Fruit fly (Drosophila melanogaster): Measurements from ENCODE around the gene MnM.

MnM gene

dm6 chr3L:3127544-3127943 is 50.8 kb downstream of the MnM start, which contains the start of gene promL (continued):
- TF ChIP-seq BEAF-32 (GFP tag; optimal IDR thresholded peaks at IDR 0.05) (peak; percentile 47), pros (GFP tag; optimal IDR thresholded peaks at IDR 0.05) (no peak), fru (optimal IDR thresholded peaks at IDR 0.05) (no peak), CG18599 (GFP tag; optimal IDR thresholded peaks at IDR 0.05) (peak; percentile 71), odd (GFP tag; optimal IDR thresholded peaks at IDR 0.05) (peak; percentile 19), CG17361 (GFP tag; IDR thresholded peaks at IDR 0.05) (peak; percentile 60; the same call in 1 of the 3 replicates), Oli (tag; optimal IDR thresholded peaks at IDR 0.05) (peak; percentile 15), Taf1 (GFP tag; IDR thresholded peaks at IDR 0.05) (no peak), CG3065 (GFP tag; optimal IDR thresholded peaks at IDR 0.05) (no peak), CG34376 (GFP tag; optimal IDR thresholded peaks at IDR 0.05) (peak; percentile 75), CG33213 (GFP tag; optimal IDR thresholded peaks at IDR 0.05) (peak; percentile 85), Tbp (GFP tag; optimal IDR thresholded peaks at IDR 0.05) (no peak), CG12219 (GFP tag; optimal IDR thresholded peaks at IDR 0.05) (peak; percentile 39), CG7928 (GFP tag; optimal IDR thresholded peaks at IDR 0.05) (peak; percentile 95), CG10543 (GFP tag; optimal IDR thresholded peaks at IDR 0.05) (peak; percentile 76), CG4707 (GFP tag; optimal IDR thresholded peaks at IDR 0.05) (peak; percentile 46), CG14014 (GFP tag; IDR thresholded peaks at IDR 0.05) (peak; percentile 33; the same call in 1 of the 2 replicates), sens (GFP tag) (peak; percentile 75), CG12299 (tag; optimal IDR thresholded peaks at IDR 0.05) (peak; percentile 48), so (GFP tag; IDR thresholded peaks at IDR 0.05) (no peak), inv (GFP tag; IDR thresholded peaks at IDR 0.05; ENCODE audit: partially characterized antibody) (no peak), ranshi (GFP tag; IDR thresholded peaks at IDR 0.05) (no peak; the same call in 1 of the 2 replicates), MESR4 (GFP tag; optimal IDR thresholded peaks at IDR 0.05) (peak; percentile 89), CG9215 (GFP tag; IDR thresholded peaks at IDR 0.05) (no peak), MBD-R2 (GFP tag; IDR thresholded peaks at IDR 0.05) (peak; percentile 85), gro (GFP tag; optimal IDR thresholded peaks at IDR 0.05) (peak; percentile 77), CG4617 (GFP tag; optimal IDR thresholded peaks at IDR 0.05; ENCODE audit: borderline replicate concordance) (peak; percentile 74), chm (GFP tag; IDR thresholded peaks at IDR 0.05) (no peak; the same call in 1 of the 2 replicates), Fer1 (GFP tag; optimal IDR thresholded peaks at IDR 0.05) (peak; percentile 80), Dek (tag; optimal IDR thresholded peaks at IDR 0.05) (peak; percentile 53), Atf-2 (GFP tag; optimal IDR thresholded peaks at IDR 0.05) (peak; percentile 16), luna (GFP tag; optimal IDR thresholded peaks at IDR 0.05) (peak; percentile 15), CG13424 (tag; optimal IDR thresholded peaks at IDR 0.05) (peak; percentile 29), fd96Cb (tag; optimal IDR thresholded peaks at IDR 0.05) (no peak), trh (GFP tag; optimal IDR thresholded peaks at IDR 0.05) (no peak), CG9609 (GFP tag; optimal IDR thresholded peaks at IDR 0.05) (no peak), BtbVII (GFP tag; optimal IDR thresholded peaks at IDR 0.05) (peak; percentile 20), Fer3 (tag; optimal IDR thresholded peaks at IDR 0.05) (peak; percentile 53), caup (GFP tag; optimal IDR thresholded peaks at IDR 0.05; ENCODE audit: severe bottlenecking) (peak; percentile 76), pho (GFP tag; optimal IDR thresholded peaks at IDR 0.05) (peak; percentile 31), CG12744 (GFP tag; optimal IDR thresholded peaks at IDR 0.05) (peak; percentile 48), wdn (GFP tag; IDR thresholded peaks at IDR 0.05) (peak; percentile 15; the same call in 1 of the 2 replicates), Side (GFP tag; optimal IDR thresholded peaks at IDR 0.05) (peak; percentile 57), Kr (GFP tag; optimal IDR thresholded peaks at IDR 0.05) (no peak), h (optimal IDR thresholded peaks at IDR 0.05) (no peak), salm (tag; optimal IDR thresholded peaks at IDR 0.05) (peak; percentile 66), CG1603 (tag; optimal IDR thresholded peaks at IDR 0.05) (peak; percentile 83), CG1792 (GFP tag; optimal IDR thresholded peaks at IDR 0.05) (no peak), sqz (GFP tag; optimal IDR thresholded peaks at IDR 0.05) (peak; percentile 40), zfh1 (GFP tag; IDR thresholded peaks at IDR 0.05) (peak; percentile 64; the same call in 2 of the 3 replicates), CG10979 (tag; optimal IDR thresholded peaks at IDR 0.05) (peak; percentile 45), Optix (GFP tag; IDR thresholded peaks at IDR 0.05) (no peak)
